Worm (Caenorhabditis elegans): ENCODE data around the gene miga-1.

miga-1 gene

DNA sequence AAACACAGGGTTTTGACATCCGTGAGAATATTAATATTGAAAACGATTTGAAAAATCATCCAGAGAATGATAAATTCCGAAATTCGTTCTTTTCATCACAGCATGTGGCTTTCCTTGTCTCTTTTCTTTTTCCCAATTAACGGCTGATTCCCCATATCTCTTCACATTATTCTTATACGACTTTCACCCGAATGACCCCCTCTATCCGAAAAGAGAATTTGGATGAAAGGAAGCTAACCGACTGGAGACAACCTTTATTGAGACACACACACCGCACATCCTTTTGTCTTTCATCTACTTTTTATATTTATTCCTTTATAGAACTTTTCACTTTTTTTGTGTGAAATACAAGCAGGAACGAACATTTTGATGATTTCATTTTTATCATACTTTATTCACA lies 43.0 kb downstream of the miga-1 start:
- TF ChIP-seq dve-1 (tag; optimal IDR thresholded peaks at IDR 0.05) (no peak), F13H6.1 (tag; optimal IDR thresholded peaks at IDR 0.05) (no peak), pag-3 (tag; optimal IDR thresholded peaks at IDR 0.05; ENCODE audit: borderline replicate concordance) (no peak), ceh-18 (tag; optimal IDR thresholded peaks at IDR 0.05) (no peak), gmeb-2 (tag; optimal IDR thresholded peaks at IDR 0.05) (no peak), fkh-10 (GFP tag; optimal IDR thresholded peaks at IDR 0.05) (no peak), fkh-6 (tag; optimal IDR thresholded peaks at IDR 0.05) (no peak), C08G9.2 (tag; optimal IDR thresholded peaks at IDR 0.05) (no peak), ceh-31 (tag; optimal IDR thresholded peaks at IDR 0.05) (no peak), hlh-30 (tag; optimal IDR thresholded peaks at IDR 0.05; ENCODE audit: insufficient read depth) (no peak), mec-3 (tag; optimal IDR thresholded peaks at IDR 0.05; ENCODE audit: borderline replicate concordance) (no peak), syd-9 (tag; optimal IDR thresholded peaks at IDR 0.05) (no peak), sdc-2 (tag; optimal IDR thresholded peaks at IDR 0.05) (no peak), pros-1 (tag; optimal IDR thresholded peaks at IDR 0.05) (no peak), ceh-2 (tag; optimal IDR thresholded peaks at IDR 0.05) (no peak), lin-11 (tag; optimal IDR thresholded peaks at IDR 0.05) (no peak), T23F11.4 (GFP tag; optimal IDR thresholded peaks at IDR 0.05) (no peak), hlh-6 (tag; optimal IDR thresholded peaks at IDR 0.05) (no peak), hlh-15 (tag; optimal IDR thresholded peaks at IDR 0.05) (no peak)

- no peak for TF ChIP-seq fax-1 (tag; optimal IDR thresholded peaks at IDR 0.05)
- peak; percentile 20 for TF ChIP-seq rnt-1 (tag; optimal IDR thresholded peaks at IDR 0.05)
- TF ChIP-seq ceh-31 (tag; optimal IDR thresholded peaks at IDR 0.05), result no peak
- peak; percentile 91 for TF ChIP-seq ama-1 (optimal IDR thresholded peaks at IDR 0.05)
Observed at ce11 chrV:12354193-12354830, 46.3 kb downstream of the miga-1 start.

DNA sequence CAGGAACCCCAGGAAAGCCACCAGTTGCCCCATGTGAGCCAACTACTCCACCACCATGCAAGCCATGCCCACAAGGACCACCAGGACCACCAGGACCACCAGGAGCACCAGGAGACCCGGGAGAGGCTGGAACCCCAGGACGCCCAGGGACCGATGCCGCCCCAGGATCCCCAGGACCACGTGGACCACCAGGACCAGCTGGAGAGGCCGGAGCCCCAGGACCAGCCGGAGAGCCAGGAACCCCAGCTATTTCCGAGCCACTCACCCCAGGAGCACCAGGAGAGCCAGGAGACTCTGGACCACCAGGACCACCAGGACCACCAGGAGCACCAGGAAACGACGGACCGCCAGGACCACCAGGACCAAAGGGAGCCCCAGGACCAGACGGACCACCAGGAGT lies 47.2 kb downstream of the miga-1 start:
- TF ChIP-seq pqm-1 (tag; optimal IDR thresholded peaks at IDR 0.05), result no peak
- TF ChIP-seq C38D4.7 (GFP tag; optimal IDR thresholded peaks at IDR 0.05), result no peak
- no peak for TF ChIP-seq gmeb-2 (tag; optimal IDR thresholded peaks at IDR 0.05)
- no peak for TF ChIP-seq elt-4 (tag; optimal IDR thresholded peaks at IDR 0.05)
- no peak for TF ChIP-seq syd-9 (tag; optimal IDR thresholded peaks at IDR 0.05)
- TF ChIP-seq hlh-6 (tag; optimal IDR thresholded peaks at IDR 0.05), result peak; percentile 53
- no peak for TF ChIP-seq hlh-30 (tag; optimal IDR thresholded peaks at IDR 0.05; ENCODE audit: insufficient read depth)
- TF ChIP-seq madf-2 (tag; optimal IDR thresholded peaks at IDR 0.05), result no peak
- TF ChIP-seq lin-11 (tag; optimal IDR thresholded peaks at IDR 0.05), result no peak
- TF ChIP-seq pros-1 (tag; optimal IDR thresholded peaks at IDR 0.05), result no peak
- no peak for TF ChIP-seq pax-1 (tag; optimal IDR thresholded peaks at IDR 0.05)
- TF ChIP-seq sdc-2 (tag; optimal IDR thresholded peaks at IDR 0.05), result peak; percentile 18
- no peak for TF ChIP-seq Y22D7AL.16 (tag; optimal IDR thresholded peaks at IDR 0.05)
- TF ChIP-seq unc-55 (GFP tag; optimal IDR thresholded peaks at IDR 0.05), result no peak
- TF ChIP-seq ttx-3 (tag; optimal IDR thresholded peaks at IDR 0.05), result no peak
- TF ChIP-seq F13H6.1 (tag; optimal IDR thresholded peaks at IDR 0.05), result no peak
- no peak for TF ChIP-seq sox-2 (GFP tag; IDR thresholded peaks at IDR 0.05)
- peak; percentile 11 for TF ChIP-seq fkh-6 (tag; optimal IDR thresholded peaks at IDR 0.05)
- TF ChIP-seq sox-4 (tag; optimal IDR thresholded peaks at IDR 0.05), result no peak
- TF ChIP-seq dmd-4 (tag; optimal IDR thresholded peaks at IDR 0.05; ENCODE audit: borderline replicate concordance), result peak; percentile 7
- no peak for TF ChIP-seq ceh-14 (tag; optimal IDR thresholded peaks at IDR 0.05)
- no peak for TF ChIP-seq C08G9.2 (tag; optimal IDR thresholded peaks at IDR 0.05)

- TF ChIP-seq C08G9.2 (tag; optimal IDR thresholded peaks at IDR 0.05), result no peak
- peak; percentile 79 for TF ChIP-seq ama-1 (optimal IDR thresholded peaks at IDR 0.05)
- no peak for TF ChIP-seq odd-2 (tag; optimal IDR thresholded peaks at IDR 0.05)
- peak; percentile 8 for TF ChIP-seq pha-2 (tag; optimal IDR thresholded peaks at IDR 0.05)
- TF ChIP-seq Y22D7AL.16 (tag; optimal IDR thresholded peaks at IDR 0.05), result no peak
- no peak for TF ChIP-seq gmeb-2 (tag; optimal IDR thresholded peaks at IDR 0.05)
Observed at ce11 chrV:12352881-12353280, 47.8 kb downstream of the miga-1 start.
